Worm (Caenorhabditis elegans) whole organism, late embryonic: ENCODE measurements around the gene Y47D3B.4.

Experiments used
- K02D7.2 ChIP-seq: sonication (generic microtip); optimal IDR thresholded peaks from 2 replicates; lab custom pipeline; 2017; ENCODE audit warnings: mild to moderate bottlenecking, missing genetic modification characterization, missing compliant biosample characterization
- ama-1 ChIP-seq: fragments of 150-350 bp; optimal IDR thresholded peaks from 2 replicates; lab custom pipeline; 2014
- ceh-31 ChIP-seq: sonication (generic microtip); optimal IDR thresholded peaks from 2 replicates; lab custom pipeline; 2016; ENCODE audit warnings: missing genetic modification characterization, missing compliant biosample characterization
- fkh-10 ChIP-seq: fragments of 150-350 bp; optimal IDR thresholded peaks from 2 replicates; lab custom pipeline; 2014; ENCODE audit warnings: missing biosample characterization, missing genetic modification reagents, missing genetic modification characterization
- madf-2 ChIP-seq: sonication (generic microtip); optimal IDR thresholded peaks from 2 replicates; lab custom pipeline; 2017; ENCODE audit warnings: missing genetic modification characterization, missing compliant biosample characterization
- nfya-1 ChIP-seq: sonication (generic microtip); optimal IDR thresholded peaks from 2 replicates; lab custom pipeline; 2017; ENCODE audit warnings: missing genetic modification characterization, mild to moderate bottlenecking, missing compliant biosample characterization, antibody characterized with exemption, moderate library complexity
- pat-9 ChIP-seq: fragments of 200-800 bp; sonication (Bioruptor generic); optimal IDR thresholded peaks from 2 replicates; lab custom pipeline; 2018; ENCODE audit warnings: mild to moderate bottlenecking, missing genetic modification characterization, moderate library complexity, missing compliant biosample characterization
- pqm-1 ChIP-seq: sonication (generic microtip); optimal IDR thresholded peaks from 2 replicates; lab custom pipeline; 2016; ENCODE audit warnings: missing genetic modification characterization, missing compliant biosample characterization
- sox-2 ChIP-seq: fragments of 200-800 bp; sonication (Bioruptor generic); IDR thresholded peaks from 2 replicates; pipeline ENCODE4 v1.3.6; 2022; ENCODE audit warnings: missing genetic modification reagents, missing genetic modification characterization, missing compliant biosample characterization
- sox-4 ChIP-seq: sonication (generic microtip); optimal IDR thresholded peaks from 2 replicates; lab custom pipeline; 2017; ENCODE audit warnings: mild to moderate bottlenecking, missing genetic modification characterization, inconsistent platforms, missing compliant biosample characterization
- unc-3 ChIP-seq, 2 experiments: fragments of 200-800 bp in 1 of 2; sonication (Bioruptor generic) in 1 of 2; sonication (generic microtip) in 1 of 2; conservative IDR thresholded peaks in 1 of 2; optimal IDR thresholded peaks in 1 of 2; 2 replicates each; pipeline versions ENCODE4 v1.3.6 to Lab custom; 2016 to 2022; ENCODE audit warnings: missing compliant biosample characterization in 2 of 2, missing genetic modification characterization in 2 of 2, missing genetic modification reagents in 1 of 2

DNA sequence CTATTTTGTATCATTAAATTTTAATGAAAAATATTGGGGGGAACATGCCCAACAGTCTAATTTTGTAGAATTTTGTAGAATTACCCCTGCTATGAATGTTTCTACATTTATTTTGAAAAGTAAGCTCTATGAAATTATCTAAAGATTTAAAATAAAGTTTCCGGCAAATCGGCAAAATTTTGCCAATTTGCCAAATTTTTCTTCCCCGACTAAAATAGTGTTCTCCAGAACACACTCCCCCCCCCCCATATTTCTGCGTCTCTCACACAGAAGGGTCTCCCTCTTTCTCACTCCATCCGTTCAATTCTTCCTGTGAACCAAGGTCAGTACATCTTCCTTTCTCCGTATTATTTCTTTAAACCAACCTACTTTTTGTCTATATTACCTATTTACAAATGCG is at the start of gene Y47D3B.4:
- TF ChIP-seq fkh-10 (GFP tag; lab: Kevin White, UChicago) (no peak), pqm-1 (tag; lab: Kevin White, UChicago) (no peak), pat-9 (no peak), sox-4 (tag; lab: Kevin White, UChicago) (no peak), sox-2 (no peak), nfya-1 (tag; lab: Kevin White, UChicago) (no peak), unc-3 (GFP tag; conservative IDR thresholded peaks at IDR 0.05; lab: Robert Waterston, UW) (no peak), unc-3 (tag; optimal IDR thresholded peaks at IDR 0.05; lab: Kevin White, UChicago) (no peak), ama-1 (no peak), madf-2 (tag; lab: Kevin White, UChicago) (no peak), ceh-31 (tag; lab: Kevin White, UChicago) (no peak), K02D7.2 (no peak)
